Worm (Caenorhabditis elegans): ENCODE data around the gene Y37D8A.16.
A peak's percentile ranks its signal among the peaks of the same experiment; 100 is the strongest.

Y37D8A.16 gene

DNA sequence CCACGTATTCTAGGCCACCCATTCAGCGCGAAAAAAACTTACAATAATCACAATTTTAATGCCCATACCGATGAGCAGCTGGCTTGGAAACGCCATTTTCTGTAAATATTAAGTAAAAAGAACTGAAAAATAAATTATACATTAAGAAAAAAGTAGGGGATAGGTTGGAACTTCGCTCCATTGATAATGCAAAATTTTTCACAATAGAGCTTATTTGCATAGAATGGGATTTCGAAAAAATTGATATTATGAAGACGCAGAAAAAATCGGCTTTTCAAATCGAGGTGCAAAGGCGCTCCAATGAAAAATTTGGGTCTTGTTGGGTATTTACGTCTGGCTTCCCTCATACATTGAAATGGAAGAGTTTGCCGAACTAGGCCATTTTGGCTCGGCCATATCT, at the start of gene Y37D8A.16:
TSS of gene Y37D8A.16 (minus strand) at position 101 of the 400 bp plus-strand sequence.
- TF ChIP-seq ztf-4 (tag; optimal IDR thresholded peaks at IDR 0.05) (no peak), R02D3.7 (tag; optimal IDR thresholded peaks at IDR 0.05) (no peak), ZK546.5 (tag; optimal IDR thresholded peaks at IDR 0.05) (no peak), nhr-76 (tag; optimal IDR thresholded peaks at IDR 0.05) (no peak), nhr-77 (tag; optimal IDR thresholded peaks at IDR 0.05) (no peak), unc-62 (GFP tag; optimal IDR thresholded peaks at IDR 0.05) (no peak), nhr-12 (tag; optimal IDR thresholded peaks at IDR 0.05) (no peak), fkh-2 (tag; optimal IDR thresholded peaks at IDR 0.05) (no peak), zag-1 (tag; optimal IDR thresholded peaks at IDR 0.05) (no peak), nhr-237 (tag; optimal IDR thresholded peaks at IDR 0.05) (no peak), skn-1 (tag; optimal IDR thresholded peaks at IDR 0.05) (no peak), daf-12 (tag; optimal IDR thresholded peaks at IDR 0.05) (no peak), sea-2 (GFP tag; optimal IDR thresholded peaks at IDR 0.05) (no peak), nhr-28 (tag; optimal IDR thresholded peaks at IDR 0.05) (no peak), nhr-67 (tag; optimal IDR thresholded peaks at IDR 0.05) (no peak)

DNA sequence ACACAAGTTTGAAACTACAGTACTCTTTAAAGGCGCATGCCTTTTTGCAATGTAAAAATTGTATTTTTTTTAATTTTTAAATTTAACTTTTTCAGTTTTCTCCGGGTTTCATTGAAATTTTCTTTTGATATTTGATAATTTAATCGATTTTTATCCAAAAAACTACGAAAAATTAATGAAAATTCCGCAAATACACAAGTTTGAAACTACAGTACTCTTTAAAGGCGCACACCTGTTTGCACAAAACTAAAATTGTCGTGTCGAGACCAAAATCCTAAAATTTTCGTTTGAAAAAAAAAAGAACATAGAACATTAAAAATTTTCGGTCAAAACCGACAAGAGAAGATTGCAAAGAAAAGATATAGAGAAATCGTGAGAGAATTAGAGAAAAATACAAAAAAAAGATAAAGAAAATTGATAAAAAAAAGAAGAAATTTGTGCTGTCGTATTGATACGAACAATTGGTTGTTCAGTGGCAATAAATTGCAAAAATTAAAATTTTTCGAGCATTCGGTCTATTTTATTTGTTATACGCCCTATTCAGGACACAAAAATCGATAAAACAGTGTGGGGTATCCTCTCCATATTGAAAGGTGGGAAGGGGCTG, 49.1 kb upstream of the Y37D8A.16 start:
- peak; percentile 28 for TF ChIP-seq pha-4 (tag; optimal IDR thresholded peaks at IDR 0.05)
- TF ChIP-seq ceh-9 (tag; optimal IDR thresholded peaks at IDR 0.05) = no peak
- no peak for TF ChIP-seq fos-1 (tag; optimal IDR thresholded peaks at IDR 0.05)
- no peak for TF ChIP-seq snpc-4 (tag; optimal IDR thresholded peaks at IDR 0.05)
- no peak for TF ChIP-seq lin-39 (tag; optimal IDR thresholded peaks at IDR 0.05)
- no peak for TF ChIP-seq egl-27 (tag; optimal IDR thresholded peaks at IDR 0.05)
- no peak for TF ChIP-seq ceh-28 (tag; optimal IDR thresholded peaks at IDR 0.05)
- TF ChIP-seq nhr-67 (tag; optimal IDR thresholded peaks at IDR 0.05) = no peak
- TF ChIP-seq eor-1 (tag; optimal IDR thresholded peaks at IDR 0.05) = no peak
- TF ChIP-seq elt-2 (tag; optimal IDR thresholded peaks at IDR 0.05) = peak; percentile 82
- no peak for TF ChIP-seq mdl-1 (tag; optimal IDR thresholded peaks at IDR 0.05)
- no peak for TF ChIP-seq aly-2 (tag; optimal IDR thresholded peaks at IDR 0.05)
- peak; percentile 43 for TF ChIP-seq pqm-1 (tag; optimal IDR thresholded peaks at IDR 0.05)
- no peak for TF ChIP-seq tbx-2 (tag; optimal IDR thresholded peaks at IDR 0.05)
- TF ChIP-seq zag-1 (tag; optimal IDR thresholded peaks at IDR 0.05) = no peak
- TF ChIP-seq mml-1 (tag; optimal IDR thresholded peaks at IDR 0.05) = no peak
- TF ChIP-seq daf-12 (tag; optimal IDR thresholded peaks at IDR 0.05) = no peak
- TF ChIP-seq ZK546.5 (tag; optimal IDR thresholded peaks at IDR 0.05) = no peak
- TF ChIP-seq nhr-76 (tag; optimal IDR thresholded peaks at IDR 0.05) = no peak
- TF ChIP-seq lin-15B (tag; optimal IDR thresholded peaks at IDR 0.05) = no peak
- no peak for TF ChIP-seq ztf-11 (tag; optimal IDR thresholded peaks at IDR 0.05)
- TF ChIP-seq jun-1 (tag; optimal IDR thresholded peaks at IDR 0.05) = no peak

DNA sequence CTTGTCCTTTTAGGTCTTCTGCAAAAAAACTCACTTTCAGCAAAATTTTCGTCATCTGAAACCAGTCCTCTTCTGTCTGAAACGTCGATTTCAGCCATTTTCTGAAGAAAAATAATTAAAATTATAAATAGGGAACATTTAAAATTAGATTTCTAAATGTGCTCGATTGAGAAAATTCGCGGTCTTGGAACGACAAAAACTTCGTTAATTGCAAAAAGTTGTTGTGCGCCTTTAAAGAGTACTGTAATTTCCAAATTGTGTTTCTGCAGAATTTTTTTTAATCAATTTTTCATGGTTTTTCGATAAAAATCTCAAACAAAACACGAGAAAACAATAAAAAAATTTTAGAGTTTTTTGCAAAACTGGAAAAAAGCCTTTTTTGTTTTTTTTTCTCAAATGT, 48.4 kb upstream of the Y37D8A.16 start, which contains the start of gene ttm-1:
TSS of gene ttm-1 (minus strand) at position 101 of the 400 bp plus-strand sequence.
- no peak for TF ChIP-seq nhr-28 (tag; optimal IDR thresholded peaks at IDR 0.05)
- TF ChIP-seq R02D3.7 (tag; optimal IDR thresholded peaks at IDR 0.05) = no peak
- TF ChIP-seq ceh-9 (tag; optimal IDR thresholded peaks at IDR 0.05) = no peak
- no peak for TF ChIP-seq egl-5 (tag; optimal IDR thresholded peaks at IDR 0.05)
- no peak for TF ChIP-seq nhr-25 (tag; optimal IDR thresholded peaks at IDR 0.05)
- TF ChIP-seq lsy-12 (tag; optimal IDR thresholded peaks at IDR 0.05) = no peak
- TF ChIP-seq lin-39 (tag; optimal IDR thresholded peaks at IDR 0.05) = no peak
- TF ChIP-seq eor-1 (tag; optimal IDR thresholded peaks at IDR 0.05) = no peak
- no peak for TF ChIP-seq skn-1 (tag; optimal IDR thresholded peaks at IDR 0.05)
- no peak for TF ChIP-seq nhr-77 (tag; optimal IDR thresholded peaks at IDR 0.05)
- TF ChIP-seq fkh-10 (GFP tag; optimal IDR thresholded peaks at IDR 0.05) = no peak
- no peak for TF ChIP-seq ZK546.5 (tag; optimal IDR thresholded peaks at IDR 0.05)
- no peak for TF ChIP-seq ztf-4 (tag; optimal IDR thresholded peaks at IDR 0.05)
- no peak for TF ChIP-seq ceh-82 (tag; optimal IDR thresholded peaks at IDR 0.05)
- no peak for TF ChIP-seq snpc-4 (tag; optimal IDR thresholded peaks at IDR 0.05)
- no peak for TF ChIP-seq nhr-43 (tag; optimal IDR thresholded peaks at IDR 0.05; ENCODE audit: poor library complexity, severe bottlenecking)
- no peak for TF ChIP-seq daf-12 (tag; optimal IDR thresholded peaks at IDR 0.05)
- TF ChIP-seq nfya-1 (tag; optimal IDR thresholded peaks at IDR 0.05; ENCODE audit: insufficient read depth) = no peak
- no peak for TF ChIP-seq lin-15B (tag; optimal IDR thresholded peaks at IDR 0.05)
